Fruit fly (Drosophila melanogaster): ENCODE data around the gene CG11050.

The CG11050 gene

DNA sequence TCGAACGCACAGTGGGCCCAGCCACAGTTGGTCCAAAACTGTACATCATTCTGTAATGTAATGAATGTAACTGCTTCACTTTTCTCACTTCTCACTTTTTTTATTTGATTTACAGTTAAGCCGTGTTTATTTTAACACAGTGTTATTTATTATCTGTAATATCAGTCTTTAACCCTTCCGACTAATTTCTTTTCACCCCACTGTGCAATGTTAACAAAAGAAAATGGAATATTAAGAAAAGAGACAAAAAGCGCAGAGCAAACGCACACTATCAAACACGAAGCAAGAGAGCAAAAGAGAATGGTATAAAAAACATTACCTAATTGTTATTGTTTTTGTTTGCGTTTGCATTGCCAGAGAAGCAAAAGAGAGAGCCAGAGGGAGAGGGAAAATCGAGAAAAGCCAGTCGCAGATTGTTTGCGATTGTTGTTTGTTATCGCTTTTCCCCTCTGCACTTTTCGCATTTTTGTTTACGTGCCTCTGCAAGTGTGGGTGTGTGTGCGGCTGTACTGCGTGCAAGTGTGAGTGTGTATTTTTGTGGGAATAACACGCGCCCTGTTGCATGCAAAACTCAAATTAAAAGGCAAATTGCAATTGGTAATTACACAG is 36.4 kb downstream of the CG11050 start (continued):
- TF ChIP-seq Mes4 (GFP tag; optimal IDR thresholded peaks at IDR 0.05) (peak; percentile 99), nerfin-1 (tag; optimal IDR thresholded peaks at IDR 0.05) (peak; percentile 97), Optix (GFP tag; IDR thresholded peaks at IDR 0.05) (peak; percentile 97), cwo (GFP tag; optimal IDR thresholded peaks at IDR 0.05) (peak; percentile 96), CG17829 (tag; optimal IDR thresholded peaks at IDR 0.05) (peak; percentile 99), shn (GFP tag; optimal IDR thresholded peaks at IDR 0.05) (peak; percentile 98), nom (GFP tag; optimal IDR thresholded peaks at IDR 0.05) (peak; percentile 84), Nf-YB (GFP tag; optimal IDR thresholded peaks at IDR 0.05) (peak; percentile 90), CG2889 (GFP tag; IDR thresholded peaks at IDR 0.05) (peak; percentile 93), ash1 (GFP tag; optimal IDR thresholded peaks at IDR 0.05) (peak; percentile 79), lov (optimal IDR thresholded peaks at IDR 0.05) (no peak), lov (GFP tag; IDR thresholded peaks at IDR 0.05) (peak; percentile 95), otp (GFP tag; IDR thresholded peaks at IDR 0.05) (peak; percentile 98), Ravus (GFP tag; IDR thresholded peaks at IDR 0.05) (peak; percentile 91), CG1792 (GFP tag; optimal IDR thresholded peaks at IDR 0.05) (peak; percentile 95), pnt (GFP tag; optimal IDR thresholded peaks at IDR 0.05) (peak; percentile 97), TFAM (GFP tag; optimal IDR thresholded peaks at IDR 0.05) (peak; percentile 95), CG5180 (GFP tag; optimal IDR thresholded peaks at IDR 0.05) (peak; percentile 92), CG15269 (tag; optimal IDR thresholded peaks at IDR 0.05) (peak; percentile 99), dm (GFP tag; optimal IDR thresholded peaks at IDR 0.05) (peak; percentile 97), CG13287 (GFP tag; IDR thresholded peaks at IDR 0.05; ENCODE audit: partially characterized antibody) (peak; percentile 61), Gug (GFP tag; IDR thresholded peaks at IDR 0.05) (peak; percentile 94), Dref (GFP tag; IDR thresholded peaks at IDR 0.05) (no peak), stc (GFP tag; IDR thresholded peaks at IDR 0.05) (peak; percentile 98), CG11398 (GFP tag; optimal IDR thresholded peaks at IDR 0.05) (peak; percentile 99), CG1647 (GFP tag; optimal IDR thresholded peaks at IDR 0.05) (peak; percentile 97), CG14014 (GFP tag; IDR thresholded peaks at IDR 0.05) (peak; percentile 98), CG6765 (GFP tag; optimal IDR thresholded peaks at IDR 0.05) (peak; percentile 97), CG30431 (GFP tag; optimal IDR thresholded peaks at IDR 0.05) (peak; percentile 98), CG31365 (tag; optimal IDR thresholded peaks at IDR 0.05) (peak; percentile 91), hkb (optimal IDR thresholded peaks at IDR 0.05) (no peak), hkb (GFP tag; IDR thresholded peaks at IDR 0.05) (peak; percentile 99), CkIIα-i1 (GFP tag; IDR thresholded peaks at IDR 0.05) (peak; percentile 86), CG14965 (GFP tag; optimal IDR thresholded peaks at IDR 0.05; ENCODE audit: borderline replicate concordance) (peak; percentile 85), btn (GFP tag; optimal IDR thresholded peaks at IDR 0.05) (peak; percentile 98), NFAT (GFP tag; IDR thresholded peaks at IDR 0.05) (peak; percentile 96), onecut (GFP tag; IDR thresholded peaks at IDR 0.05) (peak; percentile 96), CG2116 (GFP tag; optimal IDR thresholded peaks at IDR 0.05) (peak; percentile 92), Trl (optimal IDR thresholded peaks at IDR 0.05) (peak; percentile 69 to 89), Trl (GFP tag; optimal IDR thresholded peaks at IDR 0.05) (peak; percentile 99), HHEX (GFP tag; optimal IDR thresholded peaks at IDR 0.05) (peak; percentile 98), CG3163 (GFP tag; optimal IDR thresholded peaks at IDR 0.05) (peak; percentile 94), Dip3 (GFP tag; optimal IDR thresholded peaks at IDR 0.05) (peak; percentile 96), Bteb2 (GFP tag; optimal IDR thresholded peaks at IDR 0.05) (peak; percentile 98), corto (GFP tag; optimal IDR thresholded peaks at IDR 0.05) (peak; percentile 60), CG4617 (GFP tag; optimal IDR thresholded peaks at IDR 0.05; ENCODE audit: borderline replicate concordance) (peak; percentile 97), CG18262 (tag; optimal IDR thresholded peaks at IDR 0.05) (peak; percentile 99), Camta (GFP tag; optimal IDR thresholded peaks at IDR 0.05) (peak; percentile 99), CG31388 (GFP tag; optimal IDR thresholded peaks at IDR 0.05) (peak; percentile 93), z (GFP tag; IDR thresholded peaks at IDR 0.05) (peak; percentile 83), Tbp (GFP tag; optimal IDR thresholded peaks at IDR 0.05) (no peak)

All from whole organism, embryonic.